Fruit fly (Drosophila melanogaster): ENCODE measurements around the gene eff.
A peak's percentile ranks its signal among the peaks of the same experiment; 100 is the strongest.

eff gene

dm6 chr3R:14711447-14712163 is 29.5 kb downstream of the eff start (continued):
- TF ChIP-seq nom (GFP tag; optimal IDR thresholded peaks at IDR 0.05), result peak; percentile 20
- no peak for TF ChIP-seq sima (GFP tag; optimal IDR thresholded peaks at IDR 0.05)
- no peak for TF ChIP-seq Gug (GFP tag; IDR thresholded peaks at IDR 0.05)
- no peak for TF ChIP-seq CG9609 (GFP tag; optimal IDR thresholded peaks at IDR 0.05)
- no peak for TF ChIP-seq CG33213 (GFP tag; optimal IDR thresholded peaks at IDR 0.05)
- no peak for TF ChIP-seq pb (GFP tag; optimal IDR thresholded peaks at IDR 0.05)
- TF ChIP-seq nerfin-1 (tag; optimal IDR thresholded peaks at IDR 0.05), result no peak
- no peak for TF ChIP-seq br (optimal IDR thresholded peaks at IDR 0.05)
- TF ChIP-seq lmd (GFP tag; IDR thresholded peaks at IDR 0.05), result peak; percentile 31; the same call in 1 of the 2 replicates
- TF ChIP-seq CG12942 (GFP tag; optimal IDR thresholded peaks at IDR 0.05), result no peak
- TF ChIP-seq CG3995 (GFP tag; optimal IDR thresholded peaks at IDR 0.05), result no peak
- peak; percentile 8 for TF ChIP-seq org-1 (GFP tag; optimal IDR thresholded peaks at IDR 0.05)
- no peak for TF ChIP-seq HHEX (GFP tag; optimal IDR thresholded peaks at IDR 0.05)
- peak; percentile 19 for TF ChIP-seq lilli (GFP tag; optimal IDR thresholded peaks at IDR 0.05)
- no peak for TF ChIP-seq CG42726 (GFP tag; IDR thresholded peaks at IDR 0.05; ENCODE audit: partially characterized antibody)
- no peak for TF ChIP-seq CG18476 (GFP tag; optimal IDR thresholded peaks at IDR 0.05)
- no peak for TF ChIP-seq CTCF (GFP tag; optimal IDR thresholded peaks at IDR 0.05)
- TF ChIP-seq CG9797 (GFP tag; optimal IDR thresholded peaks at IDR 0.05), result no peak
- no peak for TF ChIP-seq CG15479 (GFP tag; optimal IDR thresholded peaks at IDR 0.05)
- peak; percentile 7 for TF ChIP-seq unpg (GFP tag; optimal IDR thresholded peaks at IDR 0.05)
- TF ChIP-seq wor (GFP tag; IDR thresholded peaks at IDR 0.05), result no peak
- TF ChIP-seq Rx (GFP tag; IDR thresholded peaks at IDR 0.05), result no peak
- TF ChIP-seq CG6175 (GFP tag; IDR thresholded peaks at IDR 0.05), result no peak
- TF ChIP-seq hb (GFP tag; IDR thresholded peaks at IDR 0.05; ENCODE audit: partially characterized antibody), result no peak
- no peak for TF ChIP-seq B-H1 (GFP tag; IDR thresholded peaks at IDR 0.05)
- TF ChIP-seq CG10366 (GFP tag; IDR thresholded peaks at IDR 0.05), result peak; percentile 33
- TF ChIP-seq chm (GFP tag; IDR thresholded peaks at IDR 0.05), result no peak
- no peak for TF ChIP-seq NK7.1 (GFP tag; optimal IDR thresholded peaks at IDR 0.05)
- TF ChIP-seq CG6854 (GFP tag; optimal IDR thresholded peaks at IDR 0.05), result no peak
- no peak for TF ChIP-seq CG11723 (GFP tag; optimal IDR thresholded peaks at IDR 0.05)
- TF ChIP-seq Spps (tag; optimal IDR thresholded peaks at IDR 0.05), result no peak
- TF ChIP-seq pan (optimal IDR thresholded peaks at IDR 0.05), result no peak
- peak in 1 of 2 experiments; percentile 54 for TF ChIP-seq pan (GFP tag; optimal IDR thresholded peaks at IDR 0.05 in 1 of 2, IDR thresholded peaks at IDR 0.05 in 1 of 2)
- no peak for TF ChIP-seq Trl (optimal IDR thresholded peaks at IDR 0.05)
- no peak for TF ChIP-seq Trl (GFP tag; optimal IDR thresholded peaks at IDR 0.05)
- no peak for TF ChIP-seq CG10274 (GFP tag; optimal IDR thresholded peaks at IDR 0.05)
- TF ChIP-seq CG13296 (GFP tag; optimal IDR thresholded peaks at IDR 0.05), result no peak
- TF ChIP-seq Mes4 (GFP tag; optimal IDR thresholded peaks at IDR 0.05), result no peak
- no peak for TF ChIP-seq CG4854 (GFP tag; optimal IDR thresholded peaks at IDR 0.05)
- TF ChIP-seq cato (GFP tag; optimal IDR thresholded peaks at IDR 0.05; ENCODE audit: borderline replicate concordance), result no peak
- no peak for TF ChIP-seq CG7271 (tag; optimal IDR thresholded peaks at IDR 0.05)
- TF ChIP-seq Sox100B (GFP tag; optimal IDR thresholded peaks at IDR 0.05), result no peak
- no peak for TF ChIP-seq tio (GFP tag; optimal IDR thresholded peaks at IDR 0.05)
- no peak for TF ChIP-seq Opbp (GFP tag; IDR thresholded peaks at IDR 0.05; ENCODE audit: partially characterized antibody)
- TF ChIP-seq cg (GFP tag; optimal IDR thresholded peaks at IDR 0.05), result no peak
- TF ChIP-seq Ets97D (GFP tag; optimal IDR thresholded peaks at IDR 0.05), result no peak
- no peak for TF ChIP-seq tup (GFP tag; optimal IDR thresholded peaks at IDR 0.05)
- no peak for TF ChIP-seq CG18011 (GFP tag; optimal IDR thresholded peaks at IDR 0.05)
- no peak for TF ChIP-seq CG6654 (GFP tag; optimal IDR thresholded peaks at IDR 0.05)
- TF ChIP-seq trh (GFP tag; optimal IDR thresholded peaks at IDR 0.05), result no peak
- peak; percentile 19 for TF ChIP-seq sens (GFP tag)
- TF ChIP-seq CG8359 (GFP tag; optimal IDR thresholded peaks at IDR 0.05; ENCODE audit: borderline replicate concordance), result no peak

Data from whole organism, embryonic.